Worm (Caenorhabditis elegans) whole organism, L4/young adult: ENCODE results near the gene pgp-11.

Experiments used
- W03F9.2 ChIP-seq: fragments of 150-350 bp; optimal IDR thresholded peaks from 2 replicates; lab custom pipeline; 2014; ENCODE audit warnings: missing biosample characterization, missing genetic modification characterization
- dao-5 ChIP-seq: sonication (generic microtip); optimal IDR thresholded peaks from 2 replicates; lab custom pipeline; 2016; ENCODE audit warnings: missing genotype, missing genetic modification characterization, moderate library complexity, missing compliant biosample characterization
- him-1 ChIP-seq: sonication (generic microtip); optimal IDR thresholded peaks from 2 replicates; lab custom pipeline; 2016; ENCODE audit warnings: missing genotype, missing genetic modification reagents, missing genetic modification characterization, missing compliant biosample characterization

DNA sequence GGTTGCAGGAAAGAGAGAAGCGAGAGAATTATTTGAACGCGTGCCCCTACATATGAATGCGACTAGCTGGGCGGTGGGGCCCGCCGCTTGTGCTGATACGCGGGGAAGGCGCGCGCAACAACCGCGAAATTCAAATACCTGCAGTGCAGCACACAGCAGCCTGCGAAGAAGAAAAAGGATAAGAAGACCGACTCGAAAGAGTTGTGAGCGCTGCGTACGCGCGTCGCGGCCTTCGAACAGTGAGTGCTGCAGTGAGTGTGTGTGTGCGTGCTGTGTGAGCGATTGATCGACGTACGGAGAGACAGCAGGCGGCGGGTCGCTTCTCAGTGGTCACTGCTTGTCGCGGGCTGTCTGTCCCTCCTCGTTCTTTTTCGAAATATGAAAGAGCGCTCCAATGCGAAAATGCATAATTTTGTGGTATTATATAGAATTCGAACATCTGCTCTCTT lies 24.2 kb upstream of the pgp-11 start:
- TF ChIP-seq dao-5 (tag; lab: Kevin White, UChicago) = peak; percentile 70
- TF ChIP-seq W03F9.2 = no peak
- TF ChIP-seq him-1 (tag; lab: Kevin White, UChicago) = peak; percentile 93
